Worm (Caenorhabditis elegans) whole organism, L3 larva: ENCODE measurements around the gene col-90.

ENCODE experiments used
- R02D3.7 ChIP-seq: fragments of 150-350 bp; optimal IDR thresholded peaks from 2 replicates; lab custom pipeline; 2014; ENCODE audit warnings: missing biosample characterization, missing genetic modification characterization
- ZK546.5 ChIP-seq: sonication (generic microtip); optimal IDR thresholded peaks from 2 replicates; lab custom pipeline; 2017; ENCODE audit warnings: missing biosample characterization, missing genetic modification characterization
- aly-2 ChIP-seq: fragments of 150-350 bp; optimal IDR thresholded peaks from 2 replicates; lab custom pipeline; 2014; ENCODE audit warnings: missing biosample characterization, missing genetic modification characterization
- ama-1 ChIP-seq: fragments of 150-350 bp; optimal IDR thresholded peaks from 2 replicates; lab custom pipeline; 2018
- ceh-16 ChIP-seq: sonication (generic microtip); optimal IDR thresholded peaks from 2 replicates; lab custom pipeline; 2017; ENCODE audit warnings: missing biosample characterization, missing genetic modification characterization
- ceh-28 ChIP-seq: fragments of 150-350 bp; optimal IDR thresholded peaks from 2 replicates; lab custom pipeline; 2014; ENCODE audit warnings: missing biosample characterization, missing genetic modification reagents, missing genetic modification characterization
- ceh-82 ChIP-seq: fragments of 150-350 bp; optimal IDR thresholded peaks from 2 replicates; lab custom pipeline; 2014; ENCODE audit warnings: missing biosample characterization, missing genetic modification characterization
- ceh-9 ChIP-seq: sonication (generic microtip); optimal IDR thresholded peaks from 2 replicates; lab custom pipeline; 2018; ENCODE audit warnings: missing biosample characterization, missing genetic modification characterization
- daf-12 ChIP-seq: fragments of 150-350 bp; optimal IDR thresholded peaks from 2 replicates; lab custom pipeline; 2014; ENCODE audit warnings: missing biosample characterization, missing genetic modification reagents, missing genetic modification characterization
- egl-27 ChIP-seq: sonication (generic microtip); optimal IDR thresholded peaks from 4 replicates; lab custom pipeline; 2017; ENCODE audit warnings: missing biosample characterization, missing genetic modification reagents, missing genetic modification characterization
- egl-5 ChIP-seq: fragments of 150-350 bp; optimal IDR thresholded peaks from 2 replicates; lab custom pipeline; 2017; ENCODE audit warnings: missing biosample characterization, missing genetic modification reagents, missing genetic modification characterization, inconsistent platforms
- elt-1 ChIP-seq: fragments of 150-350 bp; optimal IDR thresholded peaks from 2 replicates; lab custom pipeline; 2014; ENCODE audit warnings: missing biosample characterization, missing genetic modification characterization
- elt-2 ChIP-seq: sonication (generic microtip); optimal IDR thresholded peaks from 2 replicates; lab custom pipeline; 2016; ENCODE audit warnings: missing genetic modification reagents, mild to moderate bottlenecking, missing genetic modification characterization, missing compliant biosample characterization
- elt-3 ChIP-seq, 3 experiments: fragments of 150-350 bp in 1 of 3; sonication (generic microtip) in 2 of 3; optimal IDR thresholded peaks; 2 replicates in 2 of 3; 4 replicates in 1 of 3; lab custom pipeline; 2014 to 2017; ENCODE audit warnings: missing biosample characterization in 3 of 3, missing genetic modification characterization in 3 of 3
- eor-1 ChIP-seq, 2 experiments: fragments of 150-350 bp; optimal IDR thresholded peaks; 2 replicates each; lab custom pipeline; 2014 to 2018; ENCODE audit warnings: missing biosample characterization in 2 of 2, missing genetic modification characterization in 2 of 2
- fkh-10 ChIP-seq: sonication (generic microtip); optimal IDR thresholded peaks from 2 replicates; lab custom pipeline; 2017; ENCODE audit warnings: missing biosample characterization, missing genetic modification reagents, missing genetic modification characterization
- fkh-2 ChIP-seq: fragments of 150-350 bp; optimal IDR thresholded peaks from 2 replicates; lab custom pipeline; 2014; ENCODE audit warnings: missing biosample characterization, missing genetic modification reagents, missing genetic modification characterization
- fos-1 ChIP-seq: fragments of 150-350 bp; optimal IDR thresholded peaks from 2 replicates; lab custom pipeline; 2014; ENCODE audit warnings: missing biosample characterization, missing genetic modification characterization
- hmg-11 ChIP-seq: sonication (generic microtip); optimal IDR thresholded peaks from 2 replicates; lab custom pipeline; 2016; ENCODE audit warnings: missing genetic modification characterization, missing compliant biosample characterization
- jun-1 ChIP-seq: fragments of 150-350 bp; optimal IDR thresholded peaks from 2 replicates; lab custom pipeline; 2014; ENCODE audit warnings: missing biosample characterization, missing genetic modification reagents, missing genetic modification characterization
- lin-15B ChIP-seq: fragments of 150-350 bp; optimal IDR thresholded peaks from 2 replicates; lab custom pipeline; 2014; ENCODE audit warnings: missing biosample characterization, missing genetic modification characterization
- lin-39 ChIP-seq: fragments of 150-350 bp; optimal IDR thresholded peaks from 2 replicates; lab custom pipeline; 2018; ENCODE audit warnings: missing biosample characterization, missing genetic modification reagents, missing genetic modification characterization
- lsy-12 ChIP-seq: sonication (generic microtip); optimal IDR thresholded peaks from 2 replicates; lab custom pipeline; 2016; ENCODE audit warnings: mild to moderate bottlenecking, missing genetic modification characterization, missing compliant biosample characterization
- mdl-1 ChIP-seq: fragments of 150-350 bp; optimal IDR thresholded peaks from 2 replicates; lab custom pipeline; 2014; ENCODE audit warnings: missing biosample characterization, missing genetic modification characterization
- mml-1 ChIP-seq: fragments of 150-350 bp; sonication (generic microtip); optimal IDR thresholded peaks from 3 replicates; lab custom pipeline; 2014; ENCODE audit warnings: missing biosample characterization, missing genetic modification characterization
- nfya-1 ChIP-seq: sonication (generic microtip); optimal IDR thresholded peaks from 2 replicates; lab custom pipeline; 2017; ENCODE audit warnings: missing genetic modification characterization, mild to moderate bottlenecking, missing compliant biosample characterization, antibody characterized with exemption, moderate library complexity; ENCODE audit not compliant: insufficient read depth
- nhr-11 ChIP-seq: fragments of 150-350 bp; optimal IDR thresholded peaks from 2 replicates; lab custom pipeline; 2014; ENCODE audit warnings: missing biosample characterization, missing genetic modification characterization
- nhr-12 ChIP-seq: fragments of 150-350 bp; optimal IDR thresholded peaks from 2 replicates; lab custom pipeline; 2014; ENCODE audit warnings: missing biosample characterization, missing genetic modification characterization
- nhr-23 ChIP-seq: fragments of 150-350 bp; optimal IDR thresholded peaks from 2 replicates; lab custom pipeline; 2014; ENCODE audit warnings: missing biosample characterization, missing genetic modification reagents, missing genetic modification characterization
- nhr-237 ChIP-seq: fragments of 150-350 bp; optimal IDR thresholded peaks from 2 replicates; lab custom pipeline; 2014; ENCODE audit warnings: missing biosample characterization, missing genetic modification characterization
- nhr-25 ChIP-seq: sonication (generic microtip); optimal IDR thresholded peaks from 2 replicates; lab custom pipeline; 2017; ENCODE audit warnings: missing biosample characterization, missing genetic modification characterization
- nhr-28 ChIP-seq: fragments of 150-350 bp; optimal IDR thresholded peaks from 2 replicates; lab custom pipeline; 2014; ENCODE audit warnings: missing biosample characterization, missing genetic modification characterization
- nhr-43 ChIP-seq: sonication (generic microtip); optimal IDR thresholded peaks from 2 replicates; lab custom pipeline; 2016; ENCODE audit warnings: mild to moderate bottlenecking, missing genetic modification characterization, missing compliant biosample characterization; ENCODE audit not compliant: poor library complexity, severe bottlenecking
- nhr-67 ChIP-seq: fragments of 150-350 bp; optimal IDR thresholded peaks from 2 replicates; lab custom pipeline; 2014; ENCODE audit warnings: missing biosample characterization, missing genetic modification characterization
- nhr-76 ChIP-seq: fragments of 150-350 bp; sonication (generic microtip); optimal IDR thresholded peaks from 5 replicates; lab custom pipeline; 2014; ENCODE audit warnings: missing biosample characterization, missing genetic modification characterization
- nhr-77 ChIP-seq: fragments of 150-350 bp; optimal IDR thresholded peaks from 2 replicates; lab custom pipeline; 2014; ENCODE audit warnings: missing biosample characterization, missing genetic modification characterization
- pha-4 ChIP-seq: fragments of 150-350 bp; optimal IDR thresholded peaks from 2 replicates; lab custom pipeline; 2014; ENCODE audit warnings: missing biosample characterization, missing genetic modification reagents, missing genetic modification characterization
- pqm-1 ChIP-seq: fragments of 150-350 bp; optimal IDR thresholded peaks from 2 replicates; lab custom pipeline; 2017; ENCODE audit warnings: missing biosample characterization, missing genetic modification characterization, inconsistent platforms
- sea-2 ChIP-seq: fragments of 150-350 bp; sonication (generic microtip); optimal IDR thresholded peaks from 4 replicates; lab custom pipeline; 2014; ENCODE audit warnings: missing biosample characterization, missing genetic modification reagents, missing genetic modification characterization
- skn-1 ChIP-seq: fragments of 150-350 bp; optimal IDR thresholded peaks from 2 replicates; lab custom pipeline; 2014; ENCODE audit warnings: missing biosample characterization, missing genetic modification characterization
- snpc-4 ChIP-seq: fragments of 150-350 bp; optimal IDR thresholded peaks from 2 replicates; lab custom pipeline; 2014; ENCODE audit warnings: missing biosample characterization, missing genetic modification characterization
- tbx-2 ChIP-seq: sonication (generic microtip); optimal IDR thresholded peaks from 2 replicates; lab custom pipeline; 2016; ENCODE audit warnings: mild to moderate bottlenecking, missing genetic modification characterization, missing compliant biosample characterization
- unc-39 ChIP-seq: sonication (generic microtip); optimal IDR thresholded peaks from 4 replicates; lab custom pipeline; 2017; ENCODE audit warnings: missing biosample characterization, missing genetic modification characterization
- unc-62 ChIP-seq: fragments of 150-350 bp; sonication (generic microtip); optimal IDR thresholded peaks from 4 replicates; lab custom pipeline; 2014; ENCODE audit warnings: missing biosample characterization, missing genetic modification reagents, missing genetic modification characterization
- zag-1 ChIP-seq: fragments of 150-350 bp; optimal IDR thresholded peaks from 2 replicates; lab custom pipeline; 2014; ENCODE audit warnings: missing biosample characterization, missing genetic modification characterization
- ztf-11 ChIP-seq: fragments of 150-350 bp; optimal IDR thresholded peaks from 2 replicates; lab custom pipeline; 2014; ENCODE audit warnings: missing biosample characterization, missing genetic modification characterization
- ztf-4 ChIP-seq: fragments of 150-350 bp; optimal IDR thresholded peaks from 2 replicates; lab custom pipeline; 2014; ENCODE audit warnings: missing biosample characterization, missing genetic modification characterization

The col-90 gene

DNA sequence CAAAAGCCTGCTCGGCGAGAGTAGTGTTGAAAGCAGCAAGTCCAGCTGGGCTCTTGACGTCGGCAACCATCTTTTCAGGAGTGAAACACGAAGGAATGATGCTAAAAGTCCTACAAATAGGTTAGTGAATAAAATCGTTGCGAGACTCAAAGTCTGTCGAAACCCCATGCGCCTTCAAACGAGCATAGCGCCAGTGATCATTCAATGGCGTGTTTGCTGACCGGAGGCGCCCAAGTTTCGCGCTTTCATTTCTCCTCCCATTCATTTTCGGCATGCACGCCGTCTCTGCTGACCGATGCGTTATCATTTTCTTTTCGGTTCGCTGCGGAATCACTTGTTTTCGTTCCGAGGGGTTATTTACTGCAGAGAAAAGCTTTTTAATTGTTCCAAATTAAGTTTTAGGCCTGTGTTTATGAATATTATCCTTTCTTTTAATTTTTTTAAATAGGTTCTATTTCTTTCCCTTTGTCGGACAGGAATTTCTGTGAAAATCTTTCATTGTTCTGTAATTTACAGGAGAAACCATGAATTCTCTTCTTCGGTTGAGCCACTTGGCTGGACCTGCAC is 24.6 kb downstream of the col-90 start, which contains the start of the genes eef-1B.1 and aco-2 (continued):
- TF ChIP-seq nhr-25 (tag; lab: Kevin White, UChicago) (peak; percentile 97), nhr-11 (tag; lab: Kevin White, UChicago) (peak; percentile 36), elt-1 (tag; lab: Kevin White, UChicago) (peak; percentile 28), ztf-4 (peak; percentile 11), fkh-10 (GFP tag; lab: Kevin White, UChicago) (peak; percentile 54)
- TF ChIP-seq, all 47 proteins: peak for 26

DNA sequence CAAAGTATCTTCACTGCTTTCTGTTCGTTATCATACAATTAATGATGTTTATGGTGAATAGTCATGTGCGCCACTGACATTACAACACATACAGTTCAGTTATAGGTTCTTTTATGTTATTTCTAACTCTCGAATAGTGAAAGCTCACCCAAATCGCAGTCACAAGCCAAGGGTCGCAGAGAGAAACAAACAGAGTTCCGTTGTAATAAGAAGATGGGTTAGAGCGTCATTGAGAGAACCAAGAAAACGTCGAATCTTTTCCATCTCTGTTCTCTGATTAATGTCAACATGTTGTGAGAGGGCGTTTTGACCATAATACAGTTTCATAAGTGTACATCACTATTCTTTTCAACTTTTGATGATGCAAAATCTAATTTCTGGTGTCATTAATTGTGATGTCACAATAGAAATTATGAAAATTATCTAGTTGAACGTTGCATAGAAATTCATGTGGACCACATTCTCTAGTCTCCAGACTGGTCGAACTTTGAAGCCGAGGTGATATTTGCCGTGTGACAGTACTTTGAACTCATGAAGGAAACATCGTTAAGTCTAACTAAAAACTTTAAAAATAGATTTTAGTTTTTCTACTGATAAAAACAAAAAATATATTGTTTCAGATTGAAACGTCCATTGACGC is 25.4 kb downstream of the col-90 start:
- peak; percentile 26 for TF ChIP-seq pqm-1 (tag; lab: Kevin White, UChicago)
- TF ChIP-seq unc-39 (tag; lab: Kevin White, UChicago), result no peak
- no peak for TF ChIP-seq nhr-28
- no peak for TF ChIP-seq nfya-1 (tag; lab: Kevin White, UChicago)
- no peak for TF ChIP-seq hmg-11 (tag; lab: Kevin White, UChicago)
- TF ChIP-seq nhr-23 (tag; lab: Kevin White, UChicago), result no peak
- TF ChIP-seq mdl-1 (tag; lab: Kevin White, UChicago), result no peak
- TF ChIP-seq daf-12 (tag; lab: Kevin White, UChicago), result no peak
- no peak for TF ChIP-seq aly-2 (tag; lab: Kevin White, UChicago)
- TF ChIP-seq fkh-10 (GFP tag; lab: Kevin White, UChicago), result no peak
- no peak for TF ChIP-seq R02D3.7
- no peak for TF ChIP-seq lsy-12
- TF ChIP-seq skn-1 (tag; lab: Kevin White, UChicago), result peak; percentile 42
- peak; percentile 15 for TF ChIP-seq nhr-43 (tag; lab: Kevin White, UChicago)
- TF ChIP-seq ZK546.5 (tag; lab: Kevin White, UChicago), result no peak
- TF ChIP-seq nhr-25 (tag; lab: Kevin White, UChicago), result peak; percentile 24
- no peak for TF ChIP-seq snpc-4
- TF ChIP-seq ceh-16 (tag; lab: Kevin White, UChicago), result no peak
- peak; percentile 19 for TF ChIP-seq ztf-4
- TF ChIP-seq egl-5 (tag; lab: Kevin White, UChicago), result no peak
- peak; percentile 71 for TF ChIP-seq pha-4 (tag; lab: Kevin White, UChicago)
- no peak for TF ChIP-seq unc-62 (GFP tag; lab: Kevin White, UChicago)
- no peak for TF ChIP-seq ceh-9 (tag; lab: Kevin White, UChicago)
- no peak for TF ChIP-seq nhr-67
- no peak for TF ChIP-seq tbx-2 (tag; lab: Kevin White, UChicago)
- no peak for TF ChIP-seq nhr-11 (tag; lab: Kevin White, UChicago)
- TF ChIP-seq ztf-11, result no peak
- no peak for TF ChIP-seq elt-3 (tag; optimal IDR thresholded peaks at IDR 0.05; lab: Kevin White, UChicago)
- TF ChIP-seq nhr-12, result no peak
- no peak for TF ChIP-seq ama-1 (lab: Kevin White, UChicago)
- TF ChIP-seq lin-15B (tag; lab: Kevin White, UChicago), result no peak
- no peak for TF ChIP-seq nhr-76 (tag; lab: Kevin White, UChicago)
- TF ChIP-seq mml-1 (tag; lab: Kevin White, UChicago), result no peak
- peak; percentile 9 for TF ChIP-seq lin-39 (tag; lab: Kevin White, UChicago)
- TF ChIP-seq elt-2 (tag; lab: Kevin White, UChicago), result peak; percentile 54
- no peak for TF ChIP-seq fos-1
- no peak for TF ChIP-seq egl-27 (tag; lab: Kevin White, UChicago)
- no peak for TF ChIP-seq eor-1 (tag; optimal IDR thresholded peaks at IDR 0.05; lab: Kevin White, UChicago)
- TF ChIP-seq fkh-2, result no peak
- TF ChIP-seq nhr-77, result no peak
- TF ChIP-seq ceh-82, result no peak
- peak; percentile 60 for TF ChIP-seq jun-1 (tag; lab: Kevin White, UChicago)
- no peak for TF ChIP-seq ceh-28
- no peak for TF ChIP-seq elt-1 (tag; lab: Kevin White, UChicago)
- no peak for TF ChIP-seq sea-2 (GFP tag; lab: Kevin White, UChicago)
- no peak for TF ChIP-seq zag-1
- TF ChIP-seq nhr-237 (tag; lab: Kevin White, UChicago), result no peak
